Fruit fly (Drosophila melanogaster) whole organism, adult: ENCODE results near the gene CG17105.

Experiments used
- CG14711 ChIP-seq: fragments of 200-800 bp; sonication (Bioruptor generic); optimal IDR thresholded peaks from 2 replicates; lab custom pipeline; 2018; ENCODE audit warnings: missing biosample characterization, mild to moderate bottlenecking, missing genetic modification characterization, moderate library complexity
- cnc ChIP-seq, 2 experiments: fragments of >200 bp; optimal IDR thresholded peaks; 2 replicates each; lab custom pipeline; 2017
- kay ChIP-seq: fragments of 200-800 bp; sonication (Bioruptor generic); peaks from one replicate; lab custom pipeline; 2016; ENCODE audit warnings: missing biosample characterization, missing genetic modification characterization, borderline replicate concordance
- pad ChIP-seq: fragments of 200-800 bp; sonication (Bioruptor generic); optimal IDR thresholded peaks from 3 replicates; lab custom pipeline; 2017; ENCODE audit warnings: missing biosample characterization, missing genetic modification characterization, mild to moderate bottlenecking, moderate library complexity, missing genetic modification reagents

DNA sequence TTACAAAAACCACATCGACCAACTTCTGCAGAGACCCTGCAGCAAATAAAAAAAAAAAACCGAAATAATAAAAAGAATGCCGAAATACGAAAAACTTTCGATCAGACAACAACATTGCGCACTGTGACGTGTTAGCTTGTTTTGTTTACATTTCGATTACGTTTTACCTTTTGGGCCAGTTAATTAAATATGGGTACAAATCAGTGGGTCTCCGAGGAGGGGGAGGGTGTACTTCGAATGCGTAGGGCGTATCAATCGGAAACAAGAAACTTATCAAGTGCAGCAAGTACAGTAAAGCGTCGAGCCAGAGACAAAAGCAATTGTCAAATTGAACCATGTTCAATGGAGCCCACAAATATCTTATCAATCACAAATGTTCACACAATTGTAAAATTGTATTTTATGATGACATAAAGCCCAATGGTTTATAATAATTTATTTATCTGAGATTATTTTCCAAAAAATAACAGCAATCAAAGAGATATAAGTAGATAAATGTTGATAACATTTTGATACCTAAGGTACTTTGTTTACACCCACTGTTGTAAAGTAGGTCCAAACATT is 20.8 kb downstream of the CG17105 start, which contains the start of gene Lip1:
- no peak for TF ChIP-seq cnc (optimal IDR thresholded peaks at IDR 0.05; lab: Kevin White, UChicago)
- TF ChIP-seq kay = no peak
- TF ChIP-seq CG14711 (tag; lab: Kevin White, UChicago) = no peak
- TF ChIP-seq pad = no peak
